Worm (Caenorhabditis elegans) whole organism, young adult: ENCODE data around the gene C38C6.3.

Experiments used
- B0019.2 ChIP-seq: fragments of 200-800 bp; sonication (Bioruptor generic); conservative IDR thresholded peaks from 2 replicates; pipeline ENCODE4 v1.3.6; 2022; ENCODE audit warnings: missing genetic modification reagents, missing genetic modification characterization, missing compliant biosample characterization
- F22D6.2 ChIP-seq: sonication (generic microtip); optimal IDR thresholded peaks from 2 replicates; lab custom pipeline; 2016; ENCODE audit warnings: mild to moderate bottlenecking, missing genetic modification characterization, missing compliant biosample characterization
- F23B12.7 ChIP-seq: sonication (generic microtip); optimal IDR thresholded peaks from 2 replicates; lab custom pipeline; 2017; ENCODE audit warnings: missing genetic modification characterization, mild to moderate bottlenecking, missing compliant biosample characterization, antibody characterized with exemption, moderate library complexity; ENCODE audit not compliant: insufficient read depth
- F33H1.4 ChIP-seq: fragments of 200-800 bp; sonication (Bioruptor generic); IDR thresholded peaks from 2 replicates; pipeline ENCODE4 v1.3.6; 2022; ENCODE audit warnings: missing genetic modification reagents, missing genetic modification characterization, missing compliant biosample characterization
- F37B4.10 ChIP-seq: fragments of 200-800 bp; sonication (Bioruptor generic); IDR thresholded peaks from 2 replicates; pipeline ENCODE4 v1.3.6; 2022; ENCODE audit warnings: missing genetic modification characterization, missing compliant biosample characterization
- F52B5.7 ChIP-seq: sonication (generic microtip); optimal IDR thresholded peaks from 2 replicates; lab custom pipeline; 2016; ENCODE audit warnings: mild to moderate bottlenecking, missing genetic modification characterization, missing compliant biosample characterization
- K11D2.4 ChIP-seq: fragments of 200-800 bp; sonication (Bioruptor generic); IDR thresholded peaks from 2 replicates; pipeline ENCODE4 v1.3.6; 2022; ENCODE audit warnings: missing genetic modification reagents, missing genetic modification characterization, missing compliant biosample characterization
- Y53F4B.3 ChIP-seq: fragments of 200-800 bp; sonication (Bioruptor generic); IDR thresholded peaks from 2 replicates; pipeline ENCODE4 v1.3.6; 2022; ENCODE audit warnings: missing genetic modification reagents, missing genetic modification characterization, missing compliant biosample characterization
- Y53G8AR.9 ChIP-seq: fragments of 200-800 bp; sonication (Bioruptor generic); conservative IDR thresholded peaks from 2 replicates; pipeline ENCODE4 v1.3.6; 2022; ENCODE audit warnings: missing genetic modification reagents, missing genetic modification characterization, missing compliant biosample characterization
- Y79H2A.3 ChIP-seq: fragments of 200-800 bp; sonication (Bioruptor generic); conservative IDR thresholded peaks from 2 replicates; pipeline ENCODE4 v1.3.6; 2022; ENCODE audit warnings: missing genetic modification reagents, missing genetic modification characterization, missing compliant biosample characterization
- ama-1 ChIP-seq, 3 experiments: fragments of 150-350 bp in 1 of 3; sonication (generic microtip) in 2 of 3; optimal IDR thresholded peaks; 2 replicates each; lab custom pipeline; 2014 to 2018; ENCODE audit warnings: missing biosample characterization in 2 of 3, missing genetic modification characterization in 2 of 3, missing genetic modification reagents in 2 of 3
- attf-5 ChIP-seq: fragments of 200-800 bp; sonication (Bioruptor generic); optimal IDR thresholded peaks from 2 replicates; lab custom pipeline; 2018; ENCODE audit warnings: mild to moderate bottlenecking, missing genetic modification characterization, missing compliant biosample characterization
- cebp-2 ChIP-seq: fragments of 200-800 bp; sonication (Bioruptor generic); IDR thresholded peaks from 2 replicates; pipeline ENCODE4 v1.3.6; 2022; ENCODE audit warnings: missing genetic modification characterization, missing compliant biosample characterization
- ceh-100 ChIP-seq: fragments of 200-800 bp; sonication (Bioruptor generic); IDR thresholded peaks from 2 replicates; pipeline ENCODE4 v1.3.6; 2022; ENCODE audit warnings: missing genetic modification reagents, missing genetic modification characterization, missing compliant biosample characterization
- die-1 ChIP-seq: sonication (generic microtip); optimal IDR thresholded peaks from 2 replicates; lab custom pipeline; 2016; ENCODE audit warnings: missing genotype, mild to moderate bottlenecking, missing genetic modification characterization, missing compliant biosample characterization
- egl-44 ChIP-seq: fragments of 200-800 bp; sonication (Bioruptor generic); IDR thresholded peaks from 2 replicates; pipeline ENCODE4 v1.3.6; 2022; ENCODE audit warnings: missing genetic modification reagents, missing genetic modification characterization, missing compliant biosample characterization
- ets-4 ChIP-seq: fragments of 200-800 bp; sonication (Bioruptor generic); optimal IDR thresholded peaks from 2 replicates; lab custom pipeline; 2018; ENCODE audit warnings: mild to moderate bottlenecking, missing genetic modification characterization, missing compliant biosample characterization
- hlh-12 ChIP-seq: sonication (generic microtip); optimal IDR thresholded peaks from 2 replicates; lab custom pipeline; 2016; ENCODE audit warnings: missing genetic modification characterization, missing compliant biosample characterization
- lin-26 ChIP-seq: fragments of 200-800 bp; sonication (Bioruptor generic); IDR thresholded peaks from 2 replicates; pipeline ENCODE4 v1.3.6; 2022; ENCODE audit warnings: missing genetic modification reagents, missing genetic modification characterization, missing compliant biosample characterization
- lin-54 ChIP-seq: fragments of 200-800 bp; sonication (Bioruptor generic); optimal IDR thresholded peaks from 2 replicates; lab custom pipeline; 2018; ENCODE audit warnings: mild to moderate bottlenecking, missing genetic modification characterization, missing compliant biosample characterization
- madf-3 ChIP-seq: fragments of 200-800 bp; sonication (Bioruptor generic); IDR thresholded peaks from 2 replicates; pipeline ENCODE4 v1.3.6; 2022; ENCODE audit warnings: missing genetic modification reagents, missing genetic modification characterization, missing compliant biosample characterization
- mcd-1 ChIP-seq: fragments of 200-800 bp; sonication (Bioruptor generic); IDR thresholded peaks from 2 replicates; pipeline ENCODE4 v1.3.6; 2022; ENCODE audit warnings: missing genetic modification reagents, missing genetic modification characterization, missing compliant biosample characterization
- nfya-1 ChIP-seq: sonication (generic microtip); optimal IDR thresholded peaks from 2 replicates; lab custom pipeline; 2017; ENCODE audit warnings: antibody characterized with exemption, missing compliant biosample characterization, missing genetic modification characterization, borderline replicate concordance; ENCODE audit not compliant: insufficient read depth
- nhr-90 ChIP-seq: sonication (generic microtip); optimal IDR thresholded peaks from 2 replicates; lab custom pipeline; 2016; ENCODE audit warnings: missing genotype, mild to moderate bottlenecking, missing genetic modification characterization, missing compliant biosample characterization
- repo-1 ChIP-seq: sonication (generic microtip); optimal IDR thresholded peaks from 2 replicates; lab custom pipeline; 2017; ENCODE audit warnings: mild to moderate bottlenecking, missing genetic modification characterization, missing compliant biosample characterization
- sea-2 ChIP-seq: fragments of 200-800 bp; sonication (Bioruptor generic); IDR thresholded peaks from 2 replicates; pipeline ENCODE4 v1.3.6; 2022; ENCODE audit warnings: missing genetic modification characterization, missing compliant biosample characterization
- tbp1 ChIP-seq: fragments of 200-800 bp; sonication (Bioruptor generic); optimal IDR thresholded peaks from 2 replicates; lab custom pipeline; 2018; ENCODE audit warnings: mild to moderate bottlenecking, missing genetic modification characterization, missing compliant biosample characterization
- unc-62 ChIP-seq: fragments of 150-350 bp; optimal IDR thresholded peaks from 2 replicates; lab custom pipeline; 2014; ENCODE audit warnings: missing biosample characterization, missing genetic modification reagents, missing genetic modification characterization
- zfh-2 ChIP-seq: fragments of 200-800 bp; sonication (Bioruptor generic); conservative IDR thresholded peaks from 2 replicates; pipeline ENCODE4 v1.3.6; 2022; ENCODE audit warnings: missing genetic modification reagents, missing genetic modification characterization, missing compliant biosample characterization
- zim-3 ChIP-seq: sonication (generic microtip); optimal IDR thresholded peaks from 2 replicates; lab custom pipeline; 2017; ENCODE audit warnings: mild to moderate bottlenecking, missing genetic modification characterization, moderate library complexity, missing compliant biosample characterization
- ztf-18 ChIP-seq: sonication (generic microtip); optimal IDR thresholded peaks from 2 replicates; lab custom pipeline; 2016; ENCODE audit warnings: missing genotype, mild to moderate bottlenecking, missing genetic modification characterization, missing compliant biosample characterization
- ztf-26 ChIP-seq: sonication (generic microtip); optimal IDR thresholded peaks from 2 replicates; lab custom pipeline; 2017; ENCODE audit warnings: missing genetic modification characterization, missing compliant biosample characterization

Gene C38C6.3

ce11 chrII:14606172-14606571, 26.8 kb upstream of the C38C6.3 start, which contains the start of gene arl-3:
Gene arl-3, plus strand, starts transcription at chrII:14606472.
- no peak for TF ChIP-seq madf-3 (GFP tag; lab: Robert Waterston, UW)
- 0 out of 2 replicates have a peak, but pooled peaks have one; percentile 40 for TF ChIP-seq Y53G8AR.9 (GFP tag; lab: Robert Waterston, UW)
- no peak for TF ChIP-seq unc-62 (GFP tag; lab: Kevin White, UChicago)
- no peak for TF ChIP-seq cebp-2
- TF ChIP-seq F37B4.10 (GFP tag; lab: Robert Waterston, UW), result no peak
- TF ChIP-seq sea-2 (GFP tag; lab: Robert Waterston, UW), result no peak
- TF ChIP-seq nfya-1 (tag; lab: Kevin White, UChicago), result no peak

DNA sequence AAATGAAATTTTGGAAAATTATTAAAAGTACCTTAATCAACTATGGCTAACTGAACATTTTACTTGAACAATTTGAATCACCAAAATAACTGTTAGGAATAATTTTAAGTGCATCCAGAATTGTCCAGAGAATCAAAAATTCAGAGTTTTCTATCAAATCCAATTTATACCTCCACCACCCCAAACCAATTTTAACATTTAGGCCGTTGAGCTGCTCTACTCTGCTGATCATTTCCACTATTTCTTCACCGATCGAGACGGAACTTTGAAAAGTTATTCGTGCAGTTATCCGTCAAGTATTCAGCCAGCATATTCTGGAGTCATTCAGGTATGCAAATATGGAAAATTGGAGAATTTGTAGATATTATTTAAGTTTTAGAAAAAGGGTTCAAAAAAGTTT, 24.4 kb upstream of the C38C6.3 start:
- TF ChIP-seq K11D2.4 (no peak), ama-1 (optimal IDR thresholded peaks at IDR 0.05; lab: Kevin White, UChicago) (peak; percentile 40), ama-1 (GFP tag; optimal IDR thresholded peaks at IDR 0.05; lab: Kevin White, UChicago) (no peak), nhr-90 (no peak), repo-1 (tag; lab: Kevin White, UChicago) (no peak), F22D6.2 (tag; lab: Kevin White, UChicago) (no peak)
- TF ChIP-seq, all 124 proteins: peak for 1

DNA sequence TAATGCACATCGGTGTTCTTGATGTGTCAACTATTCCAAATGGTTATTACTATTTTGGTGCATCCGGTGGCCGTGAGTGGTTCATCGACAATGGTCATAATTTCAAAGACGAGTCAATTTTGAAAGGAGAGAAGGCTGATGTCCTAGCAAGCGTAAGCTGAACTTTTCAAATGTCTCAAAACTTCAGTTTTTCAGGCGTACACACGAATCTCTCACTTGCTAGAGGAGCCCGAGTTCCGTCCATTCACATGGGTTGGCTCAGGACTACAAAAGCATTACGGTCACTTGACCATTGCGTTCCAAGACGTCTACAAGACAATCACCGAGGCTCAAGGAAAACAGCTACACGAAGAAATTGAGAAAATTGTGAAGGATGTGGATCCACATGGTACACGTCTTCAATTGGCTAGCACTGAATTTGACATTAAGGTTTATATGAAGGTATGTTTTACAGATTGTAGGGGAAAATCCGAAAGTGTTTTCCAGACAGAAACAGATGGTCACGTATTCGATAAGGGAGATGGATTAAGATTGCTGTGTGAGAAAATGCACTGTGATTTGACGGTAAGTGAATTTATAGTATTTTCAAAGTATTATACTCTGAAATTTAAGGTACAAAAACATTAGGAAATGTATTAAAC, 23.5 kb upstream of the C38C6.3 start:
- peak; percentile 1 for TF ChIP-seq F52B5.7 (tag; lab: Kevin White, UChicago)
- no peak for TF ChIP-seq ets-4 (GFP tag; lab: Kevin White, UChicago)

DNA sequence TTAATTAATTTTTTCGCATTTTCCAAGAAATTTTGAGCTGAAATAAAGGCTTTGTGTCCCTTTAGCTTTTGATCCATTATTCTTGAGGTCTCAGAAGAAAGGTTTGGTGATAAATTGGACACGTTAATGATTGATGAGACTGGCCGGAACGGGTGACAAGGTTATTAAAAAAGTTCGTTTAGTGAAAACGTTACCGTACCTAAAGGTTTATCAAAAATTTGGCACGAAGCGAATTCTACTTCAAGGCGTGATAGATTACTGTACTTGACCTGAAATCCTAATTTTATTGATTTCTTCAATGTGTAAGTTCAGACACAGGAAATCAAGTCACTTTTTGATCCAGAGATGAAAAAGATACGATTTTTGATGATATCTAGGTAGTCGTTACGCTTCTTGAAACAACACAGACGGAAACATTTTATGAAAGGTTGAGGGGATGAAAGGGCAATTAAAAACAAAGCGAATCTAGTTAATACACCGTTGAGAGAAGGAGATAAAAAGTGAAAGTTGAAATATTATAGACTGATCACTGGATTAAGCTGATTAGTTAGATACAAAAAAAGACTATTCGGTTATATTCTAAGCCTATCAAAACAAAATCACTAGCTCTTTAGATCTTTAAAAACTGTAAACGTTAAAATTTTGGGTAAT, 22.3 kb upstream of the C38C6.3 start:
- TF ChIP-seq nfya-1 (tag; lab: Kevin White, UChicago), result no peak
- peak; percentile 35 for TF ChIP-seq ama-1 (optimal IDR thresholded peaks at IDR 0.05; lab: Kevin White, UChicago)
- no peak for TF ChIP-seq ama-1 (GFP tag; optimal IDR thresholded peaks at IDR 0.05; lab: Kevin White, UChicago)
- TF ChIP-seq ztf-18 (tag; lab: Kevin White, UChicago), result no peak

ce11 chrII:14611307-14611706, 21.6 kb upstream of the C38C6.3 start:
- TF ChIP-seq lin-26 (GFP tag; lab: Robert Waterston, UW), result no peak
- no peak for TF ChIP-seq zim-3 (tag; lab: Kevin White, UChicago)
- no peak for TF ChIP-seq lin-54 (GFP tag; lab: Kevin White, UChicago)
- TF ChIP-seq ets-4 (GFP tag; lab: Kevin White, UChicago), result no peak
- TF ChIP-seq B0019.2, result no peak
- no peak for TF ChIP-seq die-1
- no peak for TF ChIP-seq ztf-26

DNA sequence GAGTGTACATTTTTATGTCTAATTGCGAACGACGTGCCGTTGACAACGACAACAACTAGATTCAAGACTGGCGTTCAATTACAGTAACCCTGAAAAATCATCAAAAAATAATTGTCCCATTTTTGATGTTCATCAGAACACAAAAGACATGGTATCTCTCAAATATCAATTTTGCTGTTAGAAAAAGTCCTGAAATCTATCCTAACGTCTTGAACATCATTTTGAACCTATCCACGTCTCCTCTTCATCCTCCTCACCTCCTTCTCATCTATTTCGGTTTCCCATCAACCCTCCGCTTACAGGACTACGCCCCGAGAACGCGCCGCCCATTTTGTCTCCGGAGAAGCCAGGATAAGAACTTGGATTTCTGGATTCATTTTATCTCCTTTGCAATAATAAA, 17.2 kb upstream of the C38C6.3 start, which contains the start of gene mltn-9:
TSS of gene mltn-9 (plus strand) at position 301 of the 400 bp plus-strand sequence.
- TF ChIP-seq hlh-12 (tag; lab: Kevin White, UChicago), result no peak
- no peak for TF ChIP-seq mcd-1 (GFP tag; lab: Robert Waterston, UW)
- no peak for TF ChIP-seq madf-3 (GFP tag; lab: Robert Waterston, UW)
- no peak for TF ChIP-seq Y53F4B.3
- no peak for TF ChIP-seq zfh-2 (GFP tag; lab: Robert Waterston, UW)
- TF ChIP-seq F23B12.7 (tag; lab: Kevin White, UChicago), result no peak
- no peak for TF ChIP-seq Y79H2A.3
- no peak for TF ChIP-seq attf-5 (GFP tag; lab: Kevin White, UChicago)
- no peak for TF ChIP-seq ceh-100
- no peak for TF ChIP-seq nfya-1 (tag; lab: Kevin White, UChicago)
- no peak for TF ChIP-seq F33H1.4 (GFP tag; lab: Robert Waterston, UW)
- no peak for TF ChIP-seq tbp1 (GFP tag; lab: Kevin White, UChicago)
- no peak for TF ChIP-seq egl-44 (GFP tag; lab: Robert Waterston, UW)
